Fruit fly (Drosophila melanogaster) Kc167 (cell line): ENCODE data around the gene CG14072.

Experiments
- h ChIP-seq: fragments of >200 bp; optimal IDR thresholded peaks from 3 replicates; lab custom pipeline; 2018; ENCODE audit warnings: missing external identifiers
- psq ChIP-seq: fragments of >200 bp; optimal IDR thresholded peaks from 2 replicates; lab custom pipeline; 2017; ENCODE audit warnings: missing external identifiers

dm6 chr2L:10986138-10986537 lies 49.7 kb downstream of the CG14072 start:
- TF ChIP-seq psq, result no peak
- no peak for TF ChIP-seq h (lab: Kevin White, UChicago)
